Worm (Caenorhabditis elegans): Measurements from ENCODE around the gene R144.12.

DNA sequence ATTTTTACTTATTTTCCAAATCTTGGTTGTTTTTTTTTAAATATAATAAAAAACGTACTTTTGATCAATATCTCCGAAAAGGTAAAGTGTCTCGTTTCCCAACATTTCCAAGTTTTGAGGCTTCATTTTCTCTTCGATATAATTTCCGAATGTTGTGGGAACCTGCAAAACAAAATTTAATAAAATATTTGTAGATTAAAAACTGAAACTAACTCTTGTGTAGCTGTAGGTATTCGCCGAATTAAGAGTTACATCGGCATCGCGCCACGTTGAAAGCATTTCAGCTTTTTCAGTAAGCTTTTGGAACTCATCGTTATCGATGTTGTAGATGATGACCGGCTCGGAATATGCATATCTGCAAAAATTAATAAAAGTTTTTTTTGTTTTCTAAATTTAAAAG is 44.4 kb downstream of the R144.12 start, which contains the start of gene vps-22:
- TF ChIP-seq ref-1 (GFP tag; conservative IDR thresholded peaks at IDR 0.05) (no peak), cog-1 (tag; optimal IDR thresholded peaks at IDR 0.05) (no peak), ztf-29 (GFP tag; IDR thresholded peaks at IDR 0.05) (no peak)
